Fruit fly (Drosophila melanogaster): ENCODE data around the gene LManVI.

Gene LManVI

dm6 chr2L:8746350-8746759, 34.7 kb downstream of the LManVI start (continued):
- TF ChIP-seq Ptx1 (GFP tag; IDR thresholded peaks at IDR 0.05) (peak; percentile 43), gt (GFP tag; IDR thresholded peaks at IDR 0.05) (no peak), CG9932 (GFP tag; IDR thresholded peaks at IDR 0.05) (no peak), slbo (GFP tag; IDR thresholded peaks at IDR 0.05) (no peak), salm (tag; optimal IDR thresholded peaks at IDR 0.05) (no peak), tio (GFP tag; optimal IDR thresholded peaks at IDR 0.05) (no peak)

DNA sequence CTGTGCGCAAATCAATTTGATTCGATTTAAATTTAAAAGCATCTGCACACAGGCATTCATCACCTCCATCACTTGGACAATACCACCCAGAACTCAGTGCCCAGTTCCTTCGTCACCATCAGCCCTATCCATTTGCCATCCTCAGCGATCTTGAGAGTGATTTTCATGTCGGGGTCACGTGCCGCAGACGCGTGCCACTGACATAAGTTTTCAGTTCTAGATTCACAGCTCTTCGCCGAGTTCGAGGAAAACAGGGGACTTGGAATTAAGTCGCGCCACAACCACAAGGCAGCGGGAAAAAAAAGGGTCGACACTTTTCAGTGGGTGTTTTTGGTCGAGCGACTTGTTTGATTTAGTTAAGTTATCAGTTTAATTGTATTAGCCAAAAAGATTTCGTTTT, 38.0 kb downstream of the LManVI start:
- TF ChIP-seq pros (GFP tag; optimal IDR thresholded peaks at IDR 0.05) (peak; percentile 69), CG6791 (GFP tag; IDR thresholded peaks at IDR 0.05; ENCODE audit: partially characterized antibody) (no peak), Hey (tag; optimal IDR thresholded peaks at IDR 0.05) (peak; percentile 91)

DNA sequence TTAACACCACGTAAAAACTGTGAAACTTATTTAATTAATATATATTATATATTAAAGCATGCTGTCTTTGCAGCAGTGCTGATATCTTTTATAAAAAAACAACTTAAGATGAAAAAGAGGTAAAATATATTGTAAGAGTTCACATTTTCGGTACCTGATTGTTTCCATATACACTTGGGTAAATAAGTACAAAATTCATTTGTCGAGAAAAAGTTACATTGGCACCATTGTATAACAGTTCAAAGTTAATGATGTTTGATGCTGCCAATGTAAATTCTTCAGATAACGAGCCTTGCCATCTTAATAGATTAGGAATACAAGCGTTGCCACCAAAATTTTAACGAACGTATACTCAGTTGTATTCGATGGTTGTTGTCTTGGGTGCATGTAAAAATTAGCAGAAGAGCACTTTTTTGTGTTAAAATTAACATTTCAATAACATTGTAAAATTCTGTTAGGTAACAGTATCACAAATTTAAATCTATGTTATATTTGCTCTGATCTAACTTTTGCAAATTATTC, 40.2 kb downstream of the LManVI start:
- TF ChIP-seq Sin3A (optimal IDR thresholded peaks at IDR 0.05) (no peak), insv (GFP tag; optimal IDR thresholded peaks at IDR 0.05) (peak in 1 of 2 experiments; percentile 2), Ets97D (GFP tag; optimal IDR thresholded peaks at IDR 0.05) (no peak), unpg (GFP tag; optimal IDR thresholded peaks at IDR 0.05) (no peak), CG9797 (GFP tag; optimal IDR thresholded peaks at IDR 0.05) (peak; percentile 16), Oaz (GFP tag; IDR thresholded peaks at IDR 0.05) (no peak), NC2α (GFP tag; optimal IDR thresholded peaks at IDR 0.05) (no peak), CG12219 (GFP tag; optimal IDR thresholded peaks at IDR 0.05) (no peak), tap (tag; optimal IDR thresholded peaks at IDR 0.05) (no peak), CG4360 (GFP tag; IDR thresholded peaks at IDR 0.05) (no peak), CrebB (tag; optimal IDR thresholded peaks at IDR 0.05) (no peak), sna (GFP tag; IDR thresholded peaks at IDR 0.05; ENCODE audit: partially characterized antibody) (no peak), CG2889 (GFP tag; IDR thresholded peaks at IDR 0.05) (no peak), klu (GFP tag; IDR thresholded peaks at IDR 0.05) (no peak), pb (GFP tag; optimal IDR thresholded peaks at IDR 0.05) (no peak), pita (GFP tag; optimal IDR thresholded peaks at IDR 0.05) (peak; percentile 81), Pdp1 (GFP tag; optimal IDR thresholded peaks at IDR 0.05) (peak in 1 of 2 experiments; percentile 7), Jarid2 (GFP tag; optimal IDR thresholded peaks at IDR 0.05) (no peak), trh (GFP tag; optimal IDR thresholded peaks at IDR 0.05) (no peak), CG10654 (GFP tag; optimal IDR thresholded peaks at IDR 0.05) (no peak), abd-A (tag; optimal IDR thresholded peaks at IDR 0.05) (peak; percentile 47), zen2 (GFP tag; IDR thresholded peaks at IDR 0.05; ENCODE audit: partially characterized antibody) (no peak), CG17186 (GFP tag; optimal IDR thresholded peaks at IDR 0.05) (peak; percentile 43), unc-4 (GFP tag; IDR thresholded peaks at IDR 0.05; ENCODE audit: partially characterized antibody) (no peak), CG17361 (GFP tag; IDR thresholded peaks at IDR 0.05) (no peak), Abd-B (GFP tag; optimal IDR thresholded peaks at IDR 0.05) (peak; percentile 66), Scr (GFP tag; IDR thresholded peaks at IDR 0.05; ENCODE audit: partially characterized antibody) (no peak), CG14710 (tag; optimal IDR thresholded peaks at IDR 0.05) (peak; percentile 44), GATAe (GFP tag; conservative IDR thresholded peaks at IDR 0.05) (no peak), CG8359 (GFP tag; optimal IDR thresholded peaks at IDR 0.05; ENCODE audit: borderline replicate concordance) (no peak), CG8765 (GFP tag; IDR thresholded peaks at IDR 0.05) (no peak), CG15514 (GFP tag; optimal IDR thresholded peaks at IDR 0.05) (peak; percentile 18), ro (GFP tag; IDR thresholded peaks at IDR 0.05) (no peak), Drgx (GFP tag; IDR thresholded peaks at IDR 0.05) (no peak), kah (GFP tag; optimal IDR thresholded peaks at IDR 0.05) (no peak), CG8944 (GFP tag; optimal IDR thresholded peaks at IDR 0.05) (no peak), chm (GFP tag; IDR thresholded peaks at IDR 0.05) (no peak), CG7271 (tag; optimal IDR thresholded peaks at IDR 0.05) (no peak), cwo (GFP tag; optimal IDR thresholded peaks at IDR 0.05) (no peak)

All from whole organism, embryonic.